Fruit fly (Drosophila melanogaster) whole organism, embryonic: ENCODE measurements around the gene cort.

Source experiments
- ATbp ChIP-seq: fragments of 200-800 bp; sonication (Bioruptor generic); optimal IDR thresholded peaks from 2 replicates; lab custom pipeline; 2017; ENCODE audit warnings: missing biosample characterization, mild to moderate bottlenecking, missing genetic modification characterization, missing genetic modification reagents
- CG10431 ChIP-seq: fragments of 200-800 bp; sonication (Bioruptor generic); optimal IDR thresholded peaks from 3 replicates; lab custom pipeline; 2018; ENCODE audit warnings: missing biosample characterization, mild to moderate bottlenecking, missing genetic modification characterization
- CG11093 ChIP-seq: fragments of 200-800 bp; sonication (Bioruptor generic); IDR thresholded peaks from 3 replicates; pipeline ENCODE4 v1.3.6; 2022; ENCODE audit warnings: missing biosample characterization, missing genetic modification characterization
- CG12155 ChIP-seq: fragments of 200-800 bp; sonication (Bioruptor generic); optimal IDR thresholded peaks from 3 replicates; lab custom pipeline; 2016; ENCODE audit warnings: missing biosample characterization, missing genetic modification characterization
- CG13296 ChIP-seq: fragments of 200-800 bp; sonication (Bioruptor generic); optimal IDR thresholded peaks from 3 replicates; lab custom pipeline; 2018; ENCODE audit warnings: missing biosample characterization, mild to moderate bottlenecking, missing genetic modification characterization
- CG14050 ChIP-seq: fragments of 200-800 bp; sonication (Bioruptor generic); IDR thresholded peaks from 3 replicates; pipeline ENCODE4 v1.3.6; 2022; ENCODE audit warnings: missing biosample characterization, missing genetic modification characterization
- CG15514 ChIP-seq: fragments of 200-800 bp; sonication (Bioruptor generic); optimal IDR thresholded peaks from 3 replicates; lab custom pipeline; 2017; ENCODE audit warnings: missing biosample characterization, missing genetic modification characterization, mild to moderate bottlenecking, moderate library complexity, missing genetic modification reagents
- CG18599 ChIP-seq: fragments of 200-800 bp; sonication (Bioruptor generic); optimal IDR thresholded peaks from 3 replicates; lab custom pipeline; 2017; ENCODE audit warnings: missing biosample characterization, missing genetic modification characterization, mild to moderate bottlenecking, moderate library complexity, missing genetic modification reagents
- CG2120 ChIP-seq: fragments of 200-800 bp; sonication (Bioruptor generic); optimal IDR thresholded peaks from 3 replicates; lab custom pipeline; 2016; ENCODE audit warnings: missing biosample characterization, missing genetic modification characterization
- CG2889 ChIP-seq: fragments of 200-800 bp; sonication (Bioruptor generic); IDR thresholded peaks from 3 replicates; pipeline ENCODE4 v1.3.6; 2022; ENCODE audit warnings: missing biosample characterization, missing genetic modification characterization
- CG30020 ChIP-seq: fragments of 200-800 bp; optimal IDR thresholded peaks from 2 replicates; lab custom pipeline; 2019; ENCODE audit warnings: missing biosample characterization, mild to moderate bottlenecking, missing genetic modification characterization, moderate library complexity
- CG33557 ChIP-seq: fragments of 200-800 bp; sonication (Bioruptor generic); optimal IDR thresholded peaks from 2 replicates; lab custom pipeline; 2019; ENCODE audit warnings: missing biosample characterization, mild to moderate bottlenecking, missing genetic modification characterization, moderate library complexity
- CG34376 ChIP-seq: fragments of 200-800 bp; sonication (Bioruptor generic); optimal IDR thresholded peaks from 2 replicates; lab custom pipeline; 2018; ENCODE audit warnings: missing biosample characterization, mild to moderate bottlenecking, missing genetic modification characterization
- CG42726 ChIP-seq: fragments of 200-800 bp; sonication (Bioruptor generic); IDR thresholded peaks from 2 replicates; pipeline ENCODE4 v1.3.6; 2022; ENCODE audit warnings: missing biosample characterization, missing genetic modification characterization; ENCODE audit not compliant: partially characterized antibody
- CG6254 ChIP-seq: fragments of 200-800 bp; sonication (Bioruptor generic); optimal IDR thresholded peaks from 3 replicates; lab custom pipeline; 2017; ENCODE audit warnings: mild to moderate bottlenecking, missing biosample characterization, missing genetic modification reagents, missing genetic modification characterization
- CG7271 ChIP-seq: fragments of 200-800 bp; sonication (Bioruptor generic); optimal IDR thresholded peaks from 2 replicates; lab custom pipeline; 2018; ENCODE audit warnings: missing biosample characterization, mild to moderate bottlenecking, missing genetic modification characterization, moderate library complexity
- Chrac-16 ChIP-seq: fragments of 200-800 bp; sonication (Bioruptor generic); optimal IDR thresholded peaks from 3 replicates; lab custom pipeline; 2016; ENCODE audit warnings: missing biosample characterization, missing genetic modification characterization
- D19B ChIP-seq: fragments of 200-800 bp; sonication (Bioruptor generic); optimal IDR thresholded peaks from 2 replicates; lab custom pipeline; 2017; ENCODE audit warnings: missing biosample characterization, mild to moderate bottlenecking, missing genetic modification characterization
- Dip3 ChIP-seq: fragments of 200-800 bp; sonication (Bioruptor generic); optimal IDR thresholded peaks from 3 replicates; lab custom pipeline; 2016; ENCODE audit warnings: missing biosample characterization, missing genetic modification characterization
- Elba2 ChIP-seq: fragments of 200-800 bp; sonication (Bioruptor generic); optimal IDR thresholded peaks from 3 replicates; lab custom pipeline; 2016; ENCODE audit warnings: missing biosample characterization, missing genetic modification characterization
- Ets97D ChIP-seq: fragments of 200-800 bp; sonication (Bioruptor generic); optimal IDR thresholded peaks from 3 replicates; lab custom pipeline; 2016; ENCODE audit warnings: missing biosample characterization, missing genetic modification characterization
- HLH3B ChIP-seq: fragments of 200-800 bp; sonication (Bioruptor generic); IDR thresholded peaks from 2 replicates; pipeline ENCODE4 v1.3.6; 2022; ENCODE audit warnings: missing biosample characterization, missing genetic modification characterization
- Hey ChIP-seq: fragments of 200-800 bp; sonication (Bioruptor generic); optimal IDR thresholded peaks from 3 replicates; lab custom pipeline; 2018; ENCODE audit warnings: missing biosample characterization, mild to moderate bottlenecking, missing genetic modification characterization
- HmgZ ChIP-seq: fragments of 200-800 bp; sonication (Bioruptor generic); optimal IDR thresholded peaks from 2 replicates; lab custom pipeline; 2018; ENCODE audit warnings: missing biosample characterization, mild to moderate bottlenecking, missing genetic modification characterization
- Med ChIP-seq: fragments of 200-800 bp; sonication (Bioruptor generic); peaks from one replicate; lab custom pipeline; 2016; ENCODE audit warnings: missing biosample characterization, missing genetic modification characterization, mild to moderate bottlenecking, inconsistent platforms, moderate library complexity
- Oli ChIP-seq: fragments of 200-800 bp; sonication (Bioruptor generic); optimal IDR thresholded peaks from 2 replicates; lab custom pipeline; 2018; ENCODE audit warnings: missing biosample characterization, mild to moderate bottlenecking, missing genetic modification characterization, moderate library complexity
- Pdp1 ChIP-seq, 2 experiments: fragments of 200-800 bp; sonication (Bioruptor generic); optimal IDR thresholded peaks; 3 replicates each; lab custom pipeline; 2016; ENCODE audit warnings: missing biosample characterization in 2 of 2, missing genetic modification characterization in 2 of 2, mild to moderate bottlenecking in 1 of 2, moderate library complexity in 1 of 2
- cad ChIP-seq: fragments of >200 bp; optimal IDR thresholded peaks from 2 replicates; lab custom pipeline; 2017; ENCODE audit warnings: missing biosample characterization, missing genetic modification characterization
- cg ChIP-seq: fragments of 200-800 bp; sonication (Bioruptor generic); optimal IDR thresholded peaks from 3 replicates; lab custom pipeline; 2019; ENCODE audit warnings: missing biosample characterization, mild to moderate bottlenecking, missing genetic modification characterization, moderate library complexity
- ci ChIP-seq: fragments of 200-800 bp; sonication (Bioruptor generic); IDR thresholded peaks from 3 replicates; pipeline ENCODE4 v1.3.6; 2022; ENCODE audit warnings: missing biosample characterization, missing genetic modification characterization
- dati ChIP-seq: fragments of 200-800 bp; sonication (Bioruptor generic); IDR thresholded peaks from 2 replicates; pipeline ENCODE4 v1.3.6; 2022; ENCODE audit warnings: missing biosample characterization, missing genetic modification characterization
- exex ChIP-seq: fragments of 200-800 bp; sonication (Bioruptor generic); optimal IDR thresholded peaks from 4 replicates; lab custom pipeline; 2018; ENCODE audit warnings: missing biosample characterization, mild to moderate bottlenecking, missing genetic modification characterization, moderate library complexity
- fd102C ChIP-seq: fragments of 200-800 bp; sonication (Bioruptor generic); optimal IDR thresholded peaks from 2 replicates; lab custom pipeline; 2018; ENCODE audit warnings: missing biosample characterization, mild to moderate bottlenecking, missing genetic modification characterization, moderate library complexity
- gcm2 ChIP-seq: fragments of 200-800 bp; sonication (Bioruptor generic); optimal IDR thresholded peaks from 2 replicates; lab custom pipeline; 2016; ENCODE audit warnings: missing biosample characterization, missing genetic modification characterization
- h ChIP-seq: fragments of >200 bp; optimal IDR thresholded peaks from 2 replicates; lab custom pipeline; 2017
- mirr ChIP-seq: fragments of 200-800 bp; sonication (Bioruptor generic); optimal IDR thresholded peaks from 3 replicates; lab custom pipeline; 2018; ENCODE audit warnings: missing biosample characterization, mild to moderate bottlenecking, missing genetic modification characterization
- nerfin-2 ChIP-seq: fragments of 200-800 bp; sonication (Bioruptor generic); IDR thresholded peaks from 2 replicates; pipeline ENCODE4 v1.3.6; 2022; ENCODE audit warnings: missing biosample characterization, missing genetic modification characterization; ENCODE audit not compliant: partially characterized antibody
- oc ChIP-seq: fragments of 200-800 bp; sonication (Bioruptor generic); optimal IDR thresholded peaks from 2 replicates; lab custom pipeline; 2018; ENCODE audit warnings: missing biosample characterization, mild to moderate bottlenecking, missing genetic modification characterization, moderate library complexity
- otp ChIP-seq: fragments of 200-800 bp; sonication (Bioruptor generic); IDR thresholded peaks from 3 replicates; pipeline ENCODE4, ENCODE4 v1.3.6; 2022; ENCODE audit warnings: missing biosample characterization, missing genetic modification characterization
- phol ChIP-seq: fragments of 200-800 bp; sonication (Bioruptor generic); optimal IDR thresholded peaks from 3 replicates; lab custom pipeline; 2018; ENCODE audit warnings: missing biosample characterization, mild to moderate bottlenecking, missing genetic modification characterization, moderate library complexity
- prd ChIP-seq, 3 experiments: fragments of >200 bp in 2 of 3; fragments of 200-800 bp in 1 of 3; sonication (Bioruptor generic) in 1 of 3; optimal IDR thresholded peaks in 2 of 3; IDR thresholded peaks in 1 of 3; 2 replicates in 2 of 3; 3 replicates in 1 of 3; pipeline versions ENCODE4 v1.3.6 to Lab custom; 2017 to 2022; ENCODE audit warnings: missing biosample characterization in 1 of 3, missing genetic modification characterization in 1 of 3
- sob ChIP-seq: fragments of 200-800 bp; sonication (Bioruptor generic); IDR thresholded peaks from 2 replicates; pipeline ENCODE4 v1.3.6; 2022; ENCODE audit warnings: missing biosample characterization, missing genetic modification characterization
- stc ChIP-seq: fragments of 200-800 bp; sonication (Bioruptor generic); IDR thresholded peaks from 2 replicates; pipeline ENCODE4 v1.3.6; 2022; ENCODE audit warnings: missing biosample characterization, missing genetic modification characterization
- stwl ChIP-seq: fragments of 200-800 bp; sonication (Bioruptor generic); optimal IDR thresholded peaks from 3 replicates; lab custom pipeline; 2018; ENCODE audit warnings: missing biosample characterization, mild to moderate bottlenecking, missing genetic modification characterization, moderate library complexity
- sug ChIP-seq: fragments of 200-800 bp; optimal IDR thresholded peaks from 2 replicates; lab custom pipeline; 2019; ENCODE audit warnings: missing biosample characterization, mild to moderate bottlenecking, missing genetic modification characterization, moderate library complexity
- tio ChIP-seq: fragments of 200-800 bp; sonication (Bioruptor generic); optimal IDR thresholded peaks from 2 replicates; lab custom pipeline; 2017; ENCODE audit warnings: missing biosample characterization, missing genetic modification characterization, inconsistent platforms
- twi ChIP-seq: fragments of 200-800 bp; optimal IDR thresholded peaks from 2 replicates; lab custom pipeline; 2019; ENCODE audit warnings: missing biosample characterization, mild to moderate bottlenecking, missing genetic modification characterization, moderate library complexity

cort gene

dm6 chr2L:6683992-6684882, 7.8 kb upstream of the cort start, which contains the start of gene Nhe3 (continued):
- TF ChIP-seq Elba2: no peak
- peak; percentile 36; the same call in 1 of the 2 replicates for TF ChIP-seq dati (GFP tag; lab: Robert Waterston, UW)
- peak; percentile 57 for TF ChIP-seq stwl (tag; lab: Kevin White, UChicago)
- TF ChIP-seq Ets97D (GFP tag; lab: Kevin White, UChicago): peak; percentile 78
- TF ChIP-seq HLH3B (GFP tag; lab: Robert Waterston, UW): peak; percentile 78
- TF ChIP-seq CG12155 (GFP tag; lab: Kevin White, UChicago): peak; percentile 79
- peak; percentile 65 for TF ChIP-seq D19B (GFP tag; lab: Kevin White, UChicago)
- TF ChIP-seq twi (tag; lab: Kevin White, UChicago): peak; percentile 56

dm6 chr2L:6682909-6683308, 6.5 kb upstream of the cort start:
- no peak for TF ChIP-seq CG14050 (GFP tag; lab: Robert Waterston, UW)
- no peak for TF ChIP-seq tio (GFP tag; lab: Kevin White, UChicago)
- TF ChIP-seq CG42726 (GFP tag; lab: Robert Waterston, UW): no peak
- TF ChIP-seq h (lab: Kevin White, UChicago): no peak
- TF ChIP-seq oc (tag; lab: Kevin White, UChicago): no peak
- TF ChIP-seq CG7271 (tag; lab: Kevin White, UChicago): no peak
- TF ChIP-seq Med (GFP tag; lab: Kevin White, UChicago): peak; percentile 28
- no peak for TF ChIP-seq fd102C (GFP tag; lab: Kevin White, UChicago)
- TF ChIP-seq HmgZ (tag; lab: Kevin White, UChicago): no peak
- TF ChIP-seq ci (GFP tag; lab: Robert Waterston, UW): no peak
- TF ChIP-seq CG11093 (GFP tag; lab: Robert Waterston, UW): no peak
- TF ChIP-seq ATbp (GFP tag; lab: Kevin White, UChicago): no peak
- TF ChIP-seq Oli (tag; lab: Kevin White, UChicago): no peak
- no peak for TF ChIP-seq CG2120 (GFP tag; lab: Kevin White, UChicago)
- TF ChIP-seq Chrac-16 (GFP tag; lab: Kevin White, UChicago): no peak
- peak; percentile 87 for TF ChIP-seq exex
- no peak for TF ChIP-seq stc (GFP tag; lab: Robert Waterston, UW)
- no peak for TF ChIP-seq phol (tag; lab: Kevin White, UChicago)
- 0 out of 3 replicates have a peak, but pooled peaks have one; percentile 41 for TF ChIP-seq otp
- TF ChIP-seq prd (optimal IDR thresholded peaks at IDR 0.05; lab: Kevin White, UChicago): no peak
- TF ChIP-seq prd (GFP tag; IDR thresholded peaks at IDR 0.05; lab: Robert Waterston, UW): no peak
- TF ChIP-seq gcm2: no peak
- no peak for TF ChIP-seq cad (GFP tag; lab: Kevin White, UChicago)
- TF ChIP-seq CG30020 (tag; lab: Kevin White, UChicago): no peak
- TF ChIP-seq CG13296 (GFP tag; lab: Kevin White, UChicago): peak; percentile 18
- TF ChIP-seq CG33557 (GFP tag; lab: Kevin White, UChicago): no peak
- TF ChIP-seq Hey (tag; lab: Kevin White, UChicago): no peak
- TF ChIP-seq CG10431 (GFP tag; lab: Kevin White, UChicago): no peak
- TF ChIP-seq Pdp1 (GFP tag; optimal IDR thresholded peaks at IDR 0.05; lab: Kevin White, UChicago): peak in 1 of 2 experiments; percentile 39
- no peak for TF ChIP-seq sob (GFP tag; lab: Robert Waterston, UW)
- no peak for TF ChIP-seq cg (GFP tag; lab: Kevin White, UChicago)
- no peak for TF ChIP-seq Dip3 (GFP tag; lab: Kevin White, UChicago)
- TF ChIP-seq nerfin-2 (GFP tag; lab: Robert Waterston, UW): no peak
- peak; percentile 61 for TF ChIP-seq sug (tag; lab: Kevin White, UChicago)
- no peak for TF ChIP-seq CG18599
- TF ChIP-seq CG15514 (GFP tag; lab: Kevin White, UChicago): peak; percentile 71
- TF ChIP-seq mirr (GFP tag; lab: Kevin White, UChicago): peak; percentile 71
- TF ChIP-seq CG2889 (GFP tag; lab: Robert Waterston, UW): no peak
- peak; percentile 74 for TF ChIP-seq CG34376 (GFP tag; lab: Kevin White, UChicago)
- TF ChIP-seq CG6254 (GFP tag; lab: Kevin White, UChicago): no peak
